Worm (Caenorhabditis elegans) whole organism, L3 larva: Measurements from ENCODE around the gene W06D12.6.

ENCODE experiments used
- aly-2 ChIP-seq: fragments of 150-350 bp; optimal IDR thresholded peaks from 2 replicates; lab custom pipeline; 2014; ENCODE audit warnings: missing biosample characterization, missing genetic modification characterization
- ceh-16 ChIP-seq: sonication (generic microtip); optimal IDR thresholded peaks from 2 replicates; lab custom pipeline; 2017; ENCODE audit warnings: missing biosample characterization, missing genetic modification characterization
- ceh-82 ChIP-seq: fragments of 150-350 bp; optimal IDR thresholded peaks from 2 replicates; lab custom pipeline; 2014; ENCODE audit warnings: missing biosample characterization, missing genetic modification characterization
- ceh-9 ChIP-seq: sonication (generic microtip); optimal IDR thresholded peaks from 2 replicates; lab custom pipeline; 2018; ENCODE audit warnings: missing biosample characterization, missing genetic modification characterization
- egl-27 ChIP-seq: sonication (generic microtip); optimal IDR thresholded peaks from 4 replicates; lab custom pipeline; 2017; ENCODE audit warnings: missing biosample characterization, missing genetic modification reagents, missing genetic modification characterization
- elt-1 ChIP-seq: fragments of 150-350 bp; optimal IDR thresholded peaks from 2 replicates; lab custom pipeline; 2014; ENCODE audit warnings: missing biosample characterization, missing genetic modification characterization
- elt-2 ChIP-seq: sonication (generic microtip); optimal IDR thresholded peaks from 2 replicates; lab custom pipeline; 2016; ENCODE audit warnings: missing genetic modification reagents, mild to moderate bottlenecking, missing genetic modification characterization, missing compliant biosample characterization
- elt-3 ChIP-seq, 3 experiments: fragments of 150-350 bp in 1 of 3; sonication (generic microtip) in 2 of 3; optimal IDR thresholded peaks; 2 replicates in 2 of 3; 4 replicates in 1 of 3; lab custom pipeline; 2014 to 2017; ENCODE audit warnings: missing biosample characterization in 3 of 3, missing genetic modification characterization in 3 of 3
- eor-1 ChIP-seq, 2 experiments: fragments of 150-350 bp; optimal IDR thresholded peaks; 2 replicates each; lab custom pipeline; 2014 to 2018; ENCODE audit warnings: missing biosample characterization in 2 of 2, missing genetic modification characterization in 2 of 2
- fkh-10 ChIP-seq: sonication (generic microtip); optimal IDR thresholded peaks from 2 replicates; lab custom pipeline; 2017; ENCODE audit warnings: missing biosample characterization, missing genetic modification reagents, missing genetic modification characterization
- lin-39 ChIP-seq: fragments of 150-350 bp; optimal IDR thresholded peaks from 2 replicates; lab custom pipeline; 2018; ENCODE audit warnings: missing biosample characterization, missing genetic modification reagents, missing genetic modification characterization
- lsy-12 ChIP-seq: sonication (generic microtip); optimal IDR thresholded peaks from 2 replicates; lab custom pipeline; 2016; ENCODE audit warnings: mild to moderate bottlenecking, missing genetic modification characterization, missing compliant biosample characterization
- mml-1 ChIP-seq: fragments of 150-350 bp; sonication (generic microtip); optimal IDR thresholded peaks from 3 replicates; lab custom pipeline; 2014; ENCODE audit warnings: missing biosample characterization, missing genetic modification characterization
- nfya-1 ChIP-seq: sonication (generic microtip); optimal IDR thresholded peaks from 2 replicates; lab custom pipeline; 2017; ENCODE audit warnings: missing genetic modification characterization, mild to moderate bottlenecking, missing compliant biosample characterization, antibody characterized with exemption, moderate library complexity; ENCODE audit not compliant: insufficient read depth
- nhr-11 ChIP-seq: fragments of 150-350 bp; optimal IDR thresholded peaks from 2 replicates; lab custom pipeline; 2014; ENCODE audit warnings: missing biosample characterization, missing genetic modification characterization
- nhr-25 ChIP-seq: sonication (generic microtip); optimal IDR thresholded peaks from 2 replicates; lab custom pipeline; 2017; ENCODE audit warnings: missing biosample characterization, missing genetic modification characterization
- nhr-28 ChIP-seq: fragments of 150-350 bp; optimal IDR thresholded peaks from 2 replicates; lab custom pipeline; 2014; ENCODE audit warnings: missing biosample characterization, missing genetic modification characterization
- nhr-67 ChIP-seq: fragments of 150-350 bp; optimal IDR thresholded peaks from 2 replicates; lab custom pipeline; 2014; ENCODE audit warnings: missing biosample characterization, missing genetic modification characterization
- pha-4 ChIP-seq: fragments of 150-350 bp; optimal IDR thresholded peaks from 2 replicates; lab custom pipeline; 2014; ENCODE audit warnings: missing biosample characterization, missing genetic modification reagents, missing genetic modification characterization
- pqm-1 ChIP-seq: fragments of 150-350 bp; optimal IDR thresholded peaks from 2 replicates; lab custom pipeline; 2017; ENCODE audit warnings: missing biosample characterization, missing genetic modification characterization, inconsistent platforms
- sea-2 ChIP-seq: fragments of 150-350 bp; sonication (generic microtip); optimal IDR thresholded peaks from 4 replicates; lab custom pipeline; 2014; ENCODE audit warnings: missing biosample characterization, missing genetic modification reagents, missing genetic modification characterization
- skn-1 ChIP-seq: fragments of 150-350 bp; optimal IDR thresholded peaks from 2 replicates; lab custom pipeline; 2014; ENCODE audit warnings: missing biosample characterization, missing genetic modification characterization
- ztf-11 ChIP-seq: fragments of 150-350 bp; optimal IDR thresholded peaks from 2 replicates; lab custom pipeline; 2014; ENCODE audit warnings: missing biosample characterization, missing genetic modification characterization

W06D12.6 gene

ce11 chrV:17746959-17747358 is 41.0 kb downstream of the W06D12.6 start, which contains the start of gene twk-36:
Gene twk-36, minus strand, starts transcription at chrV:17747059.
- TF ChIP-seq nhr-67 (tag; lab: Kevin White, UChicago) (no peak), skn-1 (tag; lab: Kevin White, UChicago) (no peak), ceh-9 (tag; lab: Kevin White, UChicago) (no peak), elt-1 (tag; lab: Kevin White, UChicago) (no peak), nhr-25 (tag; lab: Kevin White, UChicago) (no peak), pha-4 (tag; lab: Kevin White, UChicago) (no peak), nhr-11 (tag; lab: Kevin White, UChicago) (no peak), ceh-82 (tag; lab: Kevin White, UChicago) (no peak), nhr-28 (tag; lab: Kevin White, UChicago) (no peak), ztf-11 (tag; lab: Kevin White, UChicago) (no peak), mml-1 (no peak), ceh-16 (no peak)
- TF ChIP-seq, all 47 proteins: peak for 0

DNA sequence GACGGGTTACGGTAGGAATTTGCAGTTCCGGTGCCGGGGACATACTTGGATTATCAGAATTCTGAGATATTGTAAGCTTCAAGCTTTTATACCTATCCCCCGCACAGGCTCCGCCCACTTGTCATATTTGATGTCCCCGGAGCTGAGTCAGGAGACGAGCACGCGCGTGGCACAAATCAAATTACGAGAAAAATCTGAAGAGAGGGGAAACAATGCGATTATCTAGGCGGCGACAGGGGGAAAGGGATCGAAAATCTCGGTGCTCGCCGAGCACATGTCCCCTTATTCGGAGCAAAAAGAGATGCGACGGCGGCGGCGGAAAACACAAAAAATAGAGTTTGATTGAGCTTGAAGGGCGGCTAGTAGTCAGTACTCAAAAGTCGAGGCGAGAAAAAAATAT is 43.3 kb downstream of the W06D12.6 start, which contains the start of gene R12G8.1:
TSS of gene R12G8.1 (minus strand) at position 63 of the 400 bp plus-strand sequence.
- TF ChIP-seq lin-39 (tag; lab: Kevin White, UChicago) (no peak), fkh-10 (GFP tag; lab: Kevin White, UChicago) (peak; percentile 79)
- TF ChIP-seq, all 47 proteins: peak for 1

ce11 chrV:17752340-17752739 is 46.4 kb downstream of the W06D12.6 start:
- TF ChIP-seq pqm-1 (tag; lab: Kevin White, UChicago), result peak; percentile 67
- TF ChIP-seq pha-4 (tag; lab: Kevin White, UChicago), result peak; percentile 46
- no peak for TF ChIP-seq nhr-11 (tag; lab: Kevin White, UChicago)
- peak; percentile 90 for TF ChIP-seq elt-2 (tag; lab: Kevin White, UChicago)
- TF ChIP-seq ceh-82 (tag; lab: Kevin White, UChicago), result no peak

- peak; percentile 78 for TF ChIP-seq pqm-1 (tag; lab: Kevin White, UChicago)
- TF ChIP-seq pha-4 (tag; lab: Kevin White, UChicago), result peak; percentile 31
- no peak for TF ChIP-seq egl-27 (tag; lab: Kevin White, UChicago)
- peak; percentile 82 for TF ChIP-seq elt-2 (tag; lab: Kevin White, UChicago)
These were observed 49.1 kb downstream of the W06D12.6 start for ce11 chrV:17754999-17755398.

- TF ChIP-seq lsy-12 (tag; lab: Kevin White, UChicago), result no peak
- no peak for TF ChIP-seq aly-2
- TF ChIP-seq nfya-1 (tag; lab: Kevin White, UChicago), result no peak
- TF ChIP-seq eor-1 (tag; optimal IDR thresholded peaks at IDR 0.05; lab: Kevin White, UChicago), result no peak
- no peak for TF ChIP-seq sea-2 (GFP tag; lab: Kevin White, UChicago)
- no peak for TF ChIP-seq elt-1 (tag; lab: Kevin White, UChicago)
- TF ChIP-seq elt-3 (tag; optimal IDR thresholded peaks at IDR 0.05; lab: Kevin White, UChicago), result no peak
- TF ChIP-seq nhr-25 (tag; lab: Kevin White, UChicago), result no peak
- TF ChIP-seq nhr-67 (tag; lab: Kevin White, UChicago), result no peak
These were observed 49.7 kb downstream of the W06D12.6 start, which contains the start of gene pgp-9 for ce11 chrV:17755592-17755991. Gene pgp-9, plus strand, starts transcription at chrV:17755892.
